Worm (Caenorhabditis elegans) whole organism, L1 larva: ENCODE data around the gene M04D8.8.

Source experiments
- aly-2 ChIP-seq: fragments of 150-350 bp; optimal IDR thresholded peaks from 2 replicates; lab custom pipeline; 2014; ENCODE audit warnings: missing biosample characterization, missing genetic modification characterization
- ama-1 ChIP-seq: fragments of 150-350 bp; optimal IDR thresholded peaks from 2 replicates; lab custom pipeline; 2014
- blmp-1 ChIP-seq: fragments of 150-350 bp; optimal IDR thresholded peaks from 2 replicates; lab custom pipeline; 2014; ENCODE audit warnings: missing biosample characterization, missing genetic modification characterization
- egl-27 ChIP-seq, 2 experiments: fragments of 150-350 bp in 1 of 2; sonication (generic microtip); optimal IDR thresholded peaks; 3 replicates each; lab custom pipeline; 2017 to 2018; ENCODE audit warnings: missing biosample characterization in 2 of 2, missing genetic modification characterization in 2 of 2, missing genetic modification reagents in 2 of 2
- elt-2 ChIP-seq: sonication (generic microtip); optimal IDR thresholded peaks from 2 replicates; lab custom pipeline; 2016; ENCODE audit warnings: missing genetic modification characterization, mild to moderate bottlenecking, inconsistent platforms, missing compliant biosample characterization, missing genetic modification reagents
- fkh-10 ChIP-seq: sonication (generic microtip); optimal IDR thresholded peaks from 2 replicates; lab custom pipeline; 2017; ENCODE audit warnings: missing biosample characterization, missing genetic modification reagents, missing genetic modification characterization
- lin-13 ChIP-seq: fragments of 150-350 bp; optimal IDR thresholded peaks from 2 replicates; lab custom pipeline; 2014; ENCODE audit warnings: missing biosample characterization, missing genetic modification reagents, missing genetic modification characterization
- nhr-12 ChIP-seq: sonication (generic microtip); optimal IDR thresholded peaks from 2 replicates; lab custom pipeline; 2017; ENCODE audit warnings: missing biosample characterization, missing genetic modification characterization
- pag-3 ChIP-seq: sonication (generic microtip); optimal IDR thresholded peaks from 2 replicates; lab custom pipeline; 2017; ENCODE audit warnings: missing genetic modification characterization, mild to moderate bottlenecking, missing compliant biosample characterization, antibody characterized with exemption, borderline replicate concordance; ENCODE audit not compliant: insufficient read depth
- unc-62 ChIP-seq: fragments of 150-350 bp; optimal IDR thresholded peaks from 2 replicates; lab custom pipeline; 2014; ENCODE audit warnings: missing biosample characterization, missing genetic modification reagents, missing genetic modification characterization

DNA sequence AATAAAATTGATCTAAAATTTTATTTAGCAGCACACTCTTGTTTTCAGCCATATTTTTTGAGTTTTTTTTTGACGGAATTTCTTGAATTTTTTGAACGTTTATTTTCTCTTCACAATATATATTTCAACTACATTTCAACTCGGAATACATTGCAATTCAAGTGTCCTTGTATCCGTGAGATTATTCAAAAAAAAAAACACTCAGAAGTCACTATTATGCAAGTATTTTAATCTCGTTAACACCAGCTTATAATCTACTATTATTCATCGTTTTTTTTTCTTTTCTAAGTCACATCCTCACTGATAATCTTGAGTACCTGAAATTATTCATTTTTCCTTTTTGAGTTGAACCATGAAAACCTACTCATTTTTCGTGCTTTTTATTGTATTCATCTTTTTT is 10.5 kb upstream of the M04D8.8 start, which contains the start of gene ins-21:
- no peak for TF ChIP-seq unc-62 (GFP tag; lab: Kevin White, UChicago)
- no peak for TF ChIP-seq egl-27 (tag; optimal IDR thresholded peaks at IDR 0.05; lab: Kevin White, UChicago)
- no peak for TF ChIP-seq lin-13
- no peak for TF ChIP-seq pag-3
- no peak for TF ChIP-seq blmp-1 (tag; lab: Kevin White, UChicago)
- TF ChIP-seq nhr-12 = no peak
- no peak for TF ChIP-seq elt-2 (tag; lab: Kevin White, UChicago)
- no peak for TF ChIP-seq aly-2 (tag; lab: Kevin White, UChicago)
- no peak for TF ChIP-seq ama-1 (lab: Kevin White, UChicago)
- no peak for TF ChIP-seq fkh-10 (GFP tag; lab: Kevin White, UChicago)
